Worm (Caenorhabditis elegans): Measurements from ENCODE around the gene egl-17.

- TF ChIP-seq pqm-1 (tag; optimal IDR thresholded peaks at IDR 0.05) (peak; percentile 93), fos-1 (tag; optimal IDR thresholded peaks at IDR 0.05) (no peak), ceh-82 (tag; optimal IDR thresholded peaks at IDR 0.05) (no peak), unc-39 (tag; optimal IDR thresholded peaks at IDR 0.05) (no peak), pha-4 (tag; optimal IDR thresholded peaks at IDR 0.05) (peak; percentile 13)
Observed at ce11 chrX:440420-440819, 49.1 kb upstream of the egl-17 start.
